Worm (Caenorhabditis elegans): ENCODE measurements around the gene T24A6.17.
"Not testable (repeated sequence)": the region's sequence is repeated elsewhere in the genome, so short reads cannot be mapped to it uniquely, and the experiment has no call there.

T24A6.17 gene

DNA sequence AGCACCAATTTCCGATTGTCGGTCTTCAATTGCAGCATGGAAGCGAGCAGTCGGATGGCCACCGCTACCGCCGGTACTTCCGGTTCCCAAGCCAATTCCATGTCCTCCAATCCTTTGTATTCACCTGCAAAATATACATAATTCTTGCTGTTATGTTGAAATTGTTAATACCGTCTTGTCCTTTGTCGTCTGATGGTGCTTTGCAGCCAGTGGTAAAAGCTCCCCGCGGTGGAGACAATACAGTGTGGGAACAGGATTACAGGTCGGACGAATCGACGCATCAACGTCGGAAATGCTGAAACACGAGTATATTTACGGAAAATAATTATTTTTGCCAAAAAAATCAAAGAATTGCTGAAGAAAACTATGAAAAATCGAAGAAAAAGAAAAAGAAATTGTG, at the start of gene T24A6.17:
Gene T24A6.17 (minus strand): TSS at position 101 of the 400 bp plus-strand sequence.
- not testable (repeated sequence) for TF ChIP-seq dmd-6 (GFP tag; IDR thresholded peaks at IDR 0.05); Y105C5A.15 (GFP tag; IDR thresholded peaks at IDR 0.05); nhr-111 (GFP tag; optimal IDR thresholded peaks at IDR 0.05)

DNA sequence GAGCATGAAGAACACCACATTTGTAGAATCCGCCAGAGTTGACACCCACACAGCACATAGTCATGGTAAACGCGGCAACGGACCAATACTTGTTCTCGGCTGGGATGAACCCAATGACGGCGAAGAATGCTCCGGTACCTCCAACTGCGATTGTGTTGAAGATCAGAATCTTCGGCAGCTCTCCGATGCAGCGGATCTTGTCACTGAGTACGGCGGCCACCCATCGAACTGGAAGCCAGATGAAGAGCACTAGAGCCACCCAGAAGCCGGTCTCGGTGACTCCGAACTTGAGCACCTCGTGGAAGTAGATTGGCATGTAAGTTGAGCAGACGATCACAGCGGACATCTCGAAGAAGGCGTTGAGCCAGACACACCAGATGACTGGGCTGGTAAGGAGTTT, 48.8 kb upstream of the T24A6.17 start:
- TF ChIP-seq rbr-2 (tag; optimal IDR thresholded peaks at IDR 0.05) = no peak
- no peak for TF ChIP-seq pqm-1 (tag; optimal IDR thresholded peaks at IDR 0.05)
- TF ChIP-seq nhr-25 (tag; optimal IDR thresholded peaks at IDR 0.05; ENCODE audit: borderline replicate concordance, insufficient read depth) = no peak
- TF ChIP-seq F49E8.2 (tag; optimal IDR thresholded peaks at IDR 0.05; ENCODE audit: borderline replicate concordance) = no peak
- TF ChIP-seq nhr-11 (tag; optimal IDR thresholded peaks at IDR 0.05) = no peak
- TF ChIP-seq egl-43 (GFP tag; IDR thresholded peaks at IDR 0.05) = no peak
- TF ChIP-seq set-16 (GFP tag; IDR thresholded peaks at IDR 0.05) = peak; percentile 61
- TF ChIP-seq ama-1 (optimal IDR thresholded peaks at IDR 0.05) = no peak
- TF ChIP-seq lin-13 (GFP tag; optimal IDR thresholded peaks at IDR 0.05) = no peak
- TF ChIP-seq unc-62 (GFP tag; optimal IDR thresholded peaks at IDR 0.05 in 1 of 2) = peak in 1 of 2 experiments; percentile 13
- no peak for TF ChIP-seq unc-62 (tag; optimal IDR thresholded peaks at IDR 0.05)
- no peak for TF ChIP-seq zip-2 (tag; optimal IDR thresholded peaks at IDR 0.05)
- no peak for TF ChIP-seq F37D6.2 (tag; optimal IDR thresholded peaks at IDR 0.05)

DNA sequence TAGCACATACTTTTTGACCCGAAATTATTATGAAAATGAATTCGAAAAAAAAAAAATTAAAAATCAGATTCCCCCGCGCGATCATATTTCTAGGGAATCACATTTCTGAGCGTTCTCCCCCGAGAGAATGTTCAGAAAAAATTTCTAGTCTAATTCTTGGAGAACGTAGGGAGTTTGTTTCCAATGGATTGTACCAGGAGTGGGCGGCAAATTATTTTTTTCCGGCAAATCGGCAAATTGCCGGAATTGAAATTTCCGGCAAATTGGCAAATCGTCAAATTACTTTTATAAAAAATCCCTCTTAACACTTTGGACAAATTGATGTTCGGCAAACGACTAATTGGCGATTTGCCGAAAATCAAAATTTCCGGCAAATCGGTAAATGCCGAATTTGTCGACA, 47.4 kb upstream of the T24A6.17 start, which contains the start of gene T22F3.10:
Gene T22F3.10 (minus strand): TSS at position 101 of the 400 bp plus-strand sequence.
- no peak for TF ChIP-seq zfp-3 (GFP tag; conservative IDR thresholded peaks at IDR 0.05)
- no peak for TF ChIP-seq dmd-8 (GFP tag; IDR thresholded peaks at IDR 0.05)
- no peak for TF ChIP-seq pha-4 (GFP tag; IDR thresholded peaks at IDR 0.05)
- TF ChIP-seq pha-4 (tag; optimal IDR thresholded peaks at IDR 0.05) = no peak
- TF ChIP-seq hif-1 (tag; optimal IDR thresholded peaks at IDR 0.05) = no peak
- no peak for TF ChIP-seq Y48G9A.11 (GFP tag; IDR thresholded peaks at IDR 0.05)
- TF ChIP-seq ctbp-1 (GFP tag; IDR thresholded peaks at IDR 0.05) = no peak
- TF ChIP-seq mdt-29 (GFP tag; IDR thresholded peaks at IDR 0.05) = no peak
- no peak for TF ChIP-seq php-3 (GFP tag; IDR thresholded peaks at IDR 0.05)
- TF ChIP-seq nhr-11 (tag; optimal IDR thresholded peaks at IDR 0.05) = no peak
- no peak for TF ChIP-seq egl-27 (tag; optimal IDR thresholded peaks at IDR 0.05)
- no peak for TF ChIP-seq gei-8 (GFP tag; optimal IDR thresholded peaks at IDR 0.05)
- TF ChIP-seq F10B5.3 (tag; optimal IDR thresholded peaks at IDR 0.05) = no peak
- no peak for TF ChIP-seq ceh-20 (GFP tag; IDR thresholded peaks at IDR 0.05)
- TF ChIP-seq nhr-41 (GFP tag; IDR thresholded peaks at IDR 0.05) = no peak
- no peak for TF ChIP-seq ama-1 (optimal IDR thresholded peaks at IDR 0.05)
- TF ChIP-seq Y75B8A.6 (GFP tag; IDR thresholded peaks at IDR 0.05) = no peak
- no peak for TF ChIP-seq nhr-237 (tag; optimal IDR thresholded peaks at IDR 0.05)
- no peak for TF ChIP-seq nhr-111 (GFP tag; optimal IDR thresholded peaks at IDR 0.05)
- no peak for TF ChIP-seq snpc-4 (tag; optimal IDR thresholded peaks at IDR 0.05)

DNA sequence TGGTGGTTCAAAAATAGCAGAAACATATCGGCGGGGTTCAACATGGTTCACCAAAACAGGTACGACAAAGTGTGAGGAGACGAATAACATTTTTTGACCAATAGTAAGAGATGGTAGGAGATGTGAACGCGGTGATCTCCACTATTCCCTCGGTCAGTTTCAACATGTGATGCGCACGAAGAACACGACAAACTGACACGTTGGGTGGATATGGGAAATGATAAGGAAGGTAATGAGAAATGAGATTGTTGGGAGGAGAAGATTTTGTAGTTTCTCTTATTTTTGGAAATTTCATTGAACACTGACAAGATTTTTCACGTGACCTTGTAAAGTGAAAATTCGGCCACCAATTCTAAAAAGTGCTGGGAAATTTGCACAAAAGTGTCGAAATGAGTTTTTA, 46.5 kb upstream of the T24A6.17 start:
- TF ChIP-seq mep-1 (tag; optimal IDR thresholded peaks at IDR 0.05) = no peak
- TF ChIP-seq dmd-6 (GFP tag; IDR thresholded peaks at IDR 0.05) = peak; percentile 64
- TF ChIP-seq zip-11 (GFP tag; IDR thresholded peaks at IDR 0.05) = no peak
- no peak for TF ChIP-seq lin-15B (tag; optimal IDR thresholded peaks at IDR 0.05)
- TF ChIP-seq mdl-1 (tag; optimal IDR thresholded peaks at IDR 0.05) = peak in 1 of 2 experiments; percentile 40
- peak; percentile 81 for TF ChIP-seq mxl-3 (GFP tag; optimal IDR thresholded peaks at IDR 0.05)
- TF ChIP-seq hlh-30 (tag; optimal IDR thresholded peaks at IDR 0.05; ENCODE audit: insufficient read depth) = peak; percentile 35
- peak; percentile 93 for TF ChIP-seq nhr-28 (tag; optimal IDR thresholded peaks at IDR 0.05)
